Fruit fly (Drosophila melanogaster): ENCODE data around the gene Surf6.
A peak's percentile ranks its signal among the peaks of the same experiment; 100 is the strongest.

Surf6 gene

DNA sequence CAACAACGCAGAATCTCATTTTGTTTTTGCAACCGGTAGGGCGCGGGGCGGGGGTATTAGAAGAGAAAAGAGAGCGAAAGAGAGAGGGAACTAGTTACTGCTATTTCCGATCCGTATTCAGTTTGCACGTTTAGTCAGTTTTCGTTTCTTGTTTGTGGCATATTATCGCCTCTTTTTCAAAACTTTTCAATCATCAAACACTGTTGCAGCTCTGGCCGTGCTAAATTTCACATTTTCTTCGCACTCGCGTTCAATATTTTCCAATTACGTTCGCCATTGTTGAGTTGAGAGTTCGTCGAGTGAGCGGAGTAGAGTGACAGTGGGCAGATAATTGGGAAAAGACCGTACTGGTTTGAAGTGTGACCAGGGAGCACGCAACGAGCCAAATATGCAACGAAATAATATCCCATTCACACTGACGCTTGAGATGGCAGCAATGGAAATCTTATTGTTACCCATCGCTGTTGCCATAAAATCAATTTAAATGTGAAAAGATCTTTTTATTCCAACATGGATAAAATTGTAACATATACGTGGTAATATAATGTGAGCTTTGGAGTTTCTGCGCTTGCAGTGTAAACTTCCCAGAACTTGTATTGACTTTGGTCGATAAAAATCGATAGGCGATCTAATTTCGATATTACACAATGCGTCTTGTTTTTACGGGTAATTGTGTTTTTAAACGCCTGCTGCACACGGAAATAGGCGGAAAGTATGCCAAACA is 43.5 kb downstream of the Surf6 start, which contains the start of the genes Ire1 and Mrm2 (continued):
- peak; percentile 98 for TF ChIP-seq Med (GFP tag)
- peak; percentile 87 for TF ChIP-seq ab (GFP tag; optimal IDR thresholded peaks at IDR 0.05)
- peak; percentile 62 for TF ChIP-seq btn (GFP tag; optimal IDR thresholded peaks at IDR 0.05)
- no peak for TF ChIP-seq sim (GFP tag; IDR thresholded peaks at IDR 0.05)
- TF ChIP-seq Atf3 (GFP tag; optimal IDR thresholded peaks at IDR 0.05): peak; percentile 83
- TF ChIP-seq pros (GFP tag; optimal IDR thresholded peaks at IDR 0.05): no peak
- peak; percentile 78 for TF ChIP-seq tin (GFP tag; optimal IDR thresholded peaks at IDR 0.05)
- no peak for TF ChIP-seq ro (GFP tag; IDR thresholded peaks at IDR 0.05)
- no peak for TF ChIP-seq CG6813 (GFP tag; optimal IDR thresholded peaks at IDR 0.05)
- TF ChIP-seq D19B (GFP tag; optimal IDR thresholded peaks at IDR 0.05): peak; percentile 34
- peak; percentile 81 for TF ChIP-seq NFAT (GFP tag; IDR thresholded peaks at IDR 0.05)
- no peak for TF ChIP-seq prd (optimal IDR thresholded peaks at IDR 0.05)
- peak; percentile 88 for TF ChIP-seq prd (GFP tag; IDR thresholded peaks at IDR 0.05)
- TF ChIP-seq slp2 (GFP tag; optimal IDR thresholded peaks at IDR 0.05): peak; percentile 85
- peak; percentile 49 for TF ChIP-seq cato (GFP tag; optimal IDR thresholded peaks at IDR 0.05; ENCODE audit: borderline replicate concordance)
- peak; percentile 47; the same call in 1 of the 2 replicates for TF ChIP-seq peb (GFP tag; IDR thresholded peaks at IDR 0.05)
- peak; percentile 91 for TF ChIP-seq Ets97D (GFP tag; optimal IDR thresholded peaks at IDR 0.05)
- peak; percentile 59; the same call in 1 of the 3 replicates for TF ChIP-seq CG14050 (GFP tag; IDR thresholded peaks at IDR 0.05)
- no peak for TF ChIP-seq sqz (GFP tag; optimal IDR thresholded peaks at IDR 0.05)
- peak; percentile 74 for TF ChIP-seq PHDP (tag; optimal IDR thresholded peaks at IDR 0.05)
- 0 out of 3 replicates have a peak, but pooled peaks have one; percentile 26 for TF ChIP-seq z (GFP tag; IDR thresholded peaks at IDR 0.05)
- TF ChIP-seq CG9817 (tag; optimal IDR thresholded peaks at IDR 0.05): peak; percentile 90
- TF ChIP-seq Tbp (GFP tag; optimal IDR thresholded peaks at IDR 0.05): no peak
- no peak for TF ChIP-seq jigr1 (GFP tag; IDR thresholded peaks at IDR 0.05)
- peak; percentile 60 for TF ChIP-seq CG4730 (GFP tag; IDR thresholded peaks at IDR 0.05)
- TF ChIP-seq E2f2 (GFP tag; IDR thresholded peaks at IDR 0.05): peak; percentile 52
- peak in 1 of 2 experiments; percentile 98 for TF ChIP-seq Eip74EF (GFP tag; optimal IDR thresholded peaks at IDR 0.05)
- TF ChIP-seq Optix (GFP tag; IDR thresholded peaks at IDR 0.05): peak; percentile 71
- TF ChIP-seq CTCF (GFP tag; optimal IDR thresholded peaks at IDR 0.05): no peak
- peak; percentile 64 for TF ChIP-seq CG12104 (GFP tag; optimal IDR thresholded peaks at IDR 0.05)
- TF ChIP-seq vfl (GFP tag; optimal IDR thresholded peaks at IDR 0.05): peak; percentile 85
- peak; percentile 60 for TF ChIP-seq wek (GFP tag; optimal IDR thresholded peaks at IDR 0.05)
- peak; percentile 77; the same call in 2 of the 3 replicates for TF ChIP-seq CG11093 (GFP tag; IDR thresholded peaks at IDR 0.05)
- TF ChIP-seq CG17361 (GFP tag; IDR thresholded peaks at IDR 0.05): peak; percentile 88
- TF ChIP-seq da (GFP tag; optimal IDR thresholded peaks at IDR 0.05): peak; percentile 70
- TF ChIP-seq CG7556 (GFP tag; optimal IDR thresholded peaks at IDR 0.05): peak; percentile 46
- TF ChIP-seq vnd (GFP tag; IDR thresholded peaks at IDR 0.05; ENCODE audit: partially characterized antibody): peak; percentile 62; the same call in 2 of the 3 replicates
- peak; percentile 47 for TF ChIP-seq CG11723 (GFP tag; optimal IDR thresholded peaks at IDR 0.05)
- TF ChIP-seq Lpt (GFP tag; optimal IDR thresholded peaks at IDR 0.05): no peak
- peak; percentile 92 for TF ChIP-seq MESR4 (GFP tag; optimal IDR thresholded peaks at IDR 0.05)
- peak; percentile 72 for TF ChIP-seq CG10979 (tag; optimal IDR thresholded peaks at IDR 0.05)
- peak; percentile 58; the same call in 1 of the 2 replicates for TF ChIP-seq Gsc (GFP tag; IDR thresholded peaks at IDR 0.05)
- TF ChIP-seq Hr3 (GFP tag; optimal IDR thresholded peaks at IDR 0.05): peak; percentile 87
- TF ChIP-seq CG5953 (GFP tag; IDR thresholded peaks at IDR 0.05): no peak
- TF ChIP-seq CG31441 (GFP tag; IDR thresholded peaks at IDR 0.05): peak; percentile 69
- TF ChIP-seq gfzf (GFP tag; optimal IDR thresholded peaks at IDR 0.05): peak; percentile 98
- TF ChIP-seq MTF-1 (GFP tag; optimal IDR thresholded peaks at IDR 0.05; ENCODE audit: borderline replicate concordance): no peak
- TF ChIP-seq Chrac-16 (GFP tag; optimal IDR thresholded peaks at IDR 0.05): peak; percentile 78
- peak; percentile 79 for TF ChIP-seq CG15269 (tag; optimal IDR thresholded peaks at IDR 0.05)
- peak; percentile 53 for TF ChIP-seq Usf (GFP tag; optimal IDR thresholded peaks at IDR 0.05)
